Worm (Caenorhabditis elegans) whole organism, late embryonic: Measurements from ENCODE around the gene C05C12.5.

Source experiments
- ahr-1 ChIP-seq: sonication (generic microtip); optimal IDR thresholded peaks from 2 replicates; lab custom pipeline; 2016; ENCODE audit warnings: missing genetic modification characterization, missing compliant biosample characterization
- ama-1 ChIP-seq: fragments of 150-350 bp; optimal IDR thresholded peaks from 2 replicates; lab custom pipeline; 2014
- ceh-24 ChIP-seq: sonication (generic microtip); optimal IDR thresholded peaks from 2 replicates; lab custom pipeline; 2016; ENCODE audit warnings: mild to moderate bottlenecking, missing genetic modification characterization, missing compliant biosample characterization
- ceh-6 ChIP-seq: fragments of 200-800 bp; sonication (Bioruptor generic); optimal IDR thresholded peaks from 2 replicates; lab custom pipeline; 2018; ENCODE audit warnings: mild to moderate bottlenecking, missing genetic modification characterization, missing compliant biosample characterization
- che-1 ChIP-seq: sonication (generic microtip); optimal IDR thresholded peaks from 2 replicates; lab custom pipeline; 2016; ENCODE audit warnings: mild to moderate bottlenecking, missing genetic modification characterization, missing compliant biosample characterization
- lin-11 ChIP-seq: fragments of 200-800 bp; sonication (Bioruptor generic); optimal IDR thresholded peaks from 2 replicates; lab custom pipeline; 2018; ENCODE audit warnings: mild to moderate bottlenecking, missing genetic modification characterization, missing compliant biosample characterization
- npax-4 ChIP-seq: sonication (generic microtip); optimal IDR thresholded peaks from 2 replicates; lab custom pipeline; 2016; ENCODE audit warnings: missing genetic modification characterization, missing compliant biosample characterization
- pqm-1 ChIP-seq: sonication (generic microtip); optimal IDR thresholded peaks from 2 replicates; lab custom pipeline; 2016; ENCODE audit warnings: missing genetic modification characterization, missing compliant biosample characterization
- sox-2 ChIP-seq: fragments of 200-800 bp; sonication (Bioruptor generic); IDR thresholded peaks from 2 replicates; pipeline ENCODE4 v1.3.6; 2022; ENCODE audit warnings: missing genetic modification reagents, missing genetic modification characterization, missing compliant biosample characterization

ce11 chrIV:11286112-11286511 is 25.1 kb upstream of the C05C12.5 start:
- no peak for TF ChIP-seq ama-1 (lab: Kevin White, UChicago)
- TF ChIP-seq npax-4 = no peak
- no peak for TF ChIP-seq ahr-1 (tag; lab: Kevin White, UChicago)
- TF ChIP-seq che-1 (tag; lab: Kevin White, UChicago) = no peak
- TF ChIP-seq ceh-24 (tag; lab: Kevin White, UChicago) = no peak
- TF ChIP-seq sox-2 (GFP tag; lab: Robert Waterston, UW) = no peak
- TF ChIP-seq lin-11 (tag; lab: Kevin White, UChicago) = no peak
- no peak for TF ChIP-seq ceh-6 (GFP tag; lab: Kevin White, UChicago)
- no peak for TF ChIP-seq pqm-1 (tag; lab: Kevin White, UChicago)
